Fruit fly (Drosophila melanogaster) whole organism, embryonic: ENCODE measurements around the gene CG31800.

Experiments used
- Abd-B ChIP-seq: fragments of 200-800 bp; sonication (Bioruptor generic); optimal IDR thresholded peaks from 2 replicates; lab custom pipeline; 2018; ENCODE audit warnings: missing biosample characterization, mild to moderate bottlenecking, missing genetic modification characterization, moderate library complexity
- Bgb ChIP-seq: fragments of 200-800 bp; sonication (Bioruptor generic); IDR thresholded peaks from 2 replicates; pipeline ENCODE4 v1.3.6; 2022; ENCODE audit warnings: missing biosample characterization, missing genetic modification characterization; ENCODE audit not compliant: partially characterized antibody
- BtbVII ChIP-seq: fragments of 200-800 bp; sonication (Bioruptor generic); optimal IDR thresholded peaks from 3 replicates; lab custom pipeline; 2017; ENCODE audit warnings: missing biosample characterization, mild to moderate bottlenecking, missing genetic modification characterization
- CG10147 ChIP-seq: fragments of 200-800 bp; sonication (Bioruptor generic); optimal IDR thresholded peaks from 2 replicates; lab custom pipeline; 2019; ENCODE audit warnings: missing biosample characterization, mild to moderate bottlenecking, missing genetic modification characterization, moderate library complexity
- CG10209 ChIP-seq: fragments of 200-800 bp; sonication (Bioruptor generic); optimal IDR thresholded peaks from 3 replicates; lab custom pipeline; 2017; ENCODE audit warnings: missing biosample characterization, mild to moderate bottlenecking, missing genetic modification characterization, missing genetic modification reagents
- CG11456 ChIP-seq: fragments of 200-800 bp; sonication (Bioruptor generic); IDR thresholded peaks from 3 replicates; pipeline ENCODE4 v1.3.6; 2022; ENCODE audit warnings: missing biosample characterization, missing genetic modification characterization
- CG11696 ChIP-seq: fragments of 200-800 bp; sonication (Bioruptor generic); IDR thresholded peaks from 2 replicates; pipeline ENCODE4 v1.3.6; 2022; ENCODE audit warnings: missing biosample characterization, missing genetic modification characterization
- CG12942 ChIP-seq: fragments of 200-800 bp; sonication (Bioruptor generic); optimal IDR thresholded peaks from 3 replicates; lab custom pipeline; 2016; ENCODE audit warnings: missing biosample characterization, missing genetic modification characterization
- CG13424 ChIP-seq: fragments of 200-800 bp; sonication (Bioruptor generic); optimal IDR thresholded peaks from 2 replicates; lab custom pipeline; 2019; ENCODE audit warnings: missing biosample characterization, mild to moderate bottlenecking, missing genetic modification characterization, moderate library complexity
- CG14667 ChIP-seq: fragments of 200-800 bp; sonication (Bioruptor generic); IDR thresholded peaks from 2 replicates; pipeline ENCODE4 v1.3.6; 2022; ENCODE audit warnings: missing biosample characterization, missing genetic modification characterization
- CG14965 ChIP-seq: fragments of 200-800 bp; sonication (Bioruptor generic); optimal IDR thresholded peaks from 2 replicates; lab custom pipeline; 2016; ENCODE audit warnings: missing biosample characterization, missing genetic modification characterization, borderline replicate concordance
- CG16815 ChIP-seq: fragments of 200-800 bp; sonication (Bioruptor generic); optimal IDR thresholded peaks from 3 replicates; lab custom pipeline; 2017; ENCODE audit warnings: missing biosample characterization, mild to moderate bottlenecking, missing genetic modification characterization
- CG17385 ChIP-seq: fragments of 200-800 bp; sonication (Bioruptor generic); optimal IDR thresholded peaks from 3 replicates; lab custom pipeline; 2018; ENCODE audit warnings: missing biosample characterization, mild to moderate bottlenecking, missing genetic modification characterization
- CG17568 ChIP-seq: fragments of 200-800 bp; sonication (Bioruptor generic); optimal IDR thresholded peaks from 2 replicates; lab custom pipeline; 2018; ENCODE audit warnings: missing biosample characterization, mild to moderate bottlenecking, missing genetic modification characterization, moderate library complexity
- CG17829 ChIP-seq: fragments of 200-800 bp; optimal IDR thresholded peaks from 2 replicates; lab custom pipeline; 2019; ENCODE audit warnings: missing biosample characterization, mild to moderate bottlenecking, missing genetic modification characterization, moderate library complexity
- CG33557 ChIP-seq: fragments of 200-800 bp; sonication (Bioruptor generic); optimal IDR thresholded peaks from 2 replicates; lab custom pipeline; 2019; ENCODE audit warnings: missing biosample characterization, mild to moderate bottlenecking, missing genetic modification characterization, moderate library complexity
- CG34422 ChIP-seq: fragments of 200-800 bp; sonication (Bioruptor generic); IDR thresholded peaks from 3 replicates; pipeline ENCODE4 v1.3.6; 2022; ENCODE audit warnings: missing biosample characterization, missing genetic modification characterization
- CG3995 ChIP-seq: fragments of 200-800 bp; sonication (Bioruptor generic); optimal IDR thresholded peaks from 3 replicates; lab custom pipeline; 2016; ENCODE audit warnings: missing biosample characterization, missing genetic modification characterization
- CG4707 ChIP-seq: fragments of 200-800 bp; sonication (Bioruptor generic); optimal IDR thresholded peaks from 2 replicates; lab custom pipeline; 2018; ENCODE audit warnings: missing biosample characterization, mild to moderate bottlenecking, missing genetic modification characterization, moderate library complexity
- CG4820 ChIP-seq: fragments of 200-800 bp; sonication (Bioruptor generic); optimal IDR thresholded peaks from 3 replicates; lab custom pipeline; 2016; ENCODE audit warnings: missing biosample characterization, missing genetic modification characterization
- CG4854 ChIP-seq: fragments of 200-800 bp; sonication (Bioruptor generic); optimal IDR thresholded peaks from 2 replicates; lab custom pipeline; 2016; ENCODE audit warnings: missing biosample characterization, missing genetic modification characterization, inconsistent platforms
- CG5180 ChIP-seq: fragments of 200-800 bp; sonication (Bioruptor generic); optimal IDR thresholded peaks from 3 replicates; lab custom pipeline; 2017; ENCODE audit warnings: missing biosample characterization, missing genetic modification characterization, mild to moderate bottlenecking, moderate library complexity, missing genetic modification reagents
- CG6791 ChIP-seq: fragments of 200-800 bp; sonication (Bioruptor generic); IDR thresholded peaks from 3 replicates; pipeline ENCODE4 v1.3.6; 2022; ENCODE audit warnings: missing biosample characterization, missing genetic modification characterization; ENCODE audit not compliant: partially characterized antibody
- CG7786 ChIP-seq: fragments of 200-800 bp; sonication (Bioruptor generic); optimal IDR thresholded peaks from 2 replicates; lab custom pipeline; 2016; ENCODE audit warnings: missing biosample characterization, missing genetic modification characterization
- CG7928 ChIP-seq: fragments of 200-800 bp; sonication (Bioruptor generic); optimal IDR thresholded peaks from 2 replicates; lab custom pipeline; 2017; ENCODE audit warnings: missing biosample characterization, mild to moderate bottlenecking, missing genetic modification characterization
- CG9437 ChIP-seq: fragments of 200-800 bp; sonication (Bioruptor generic); optimal IDR thresholded peaks from 2 replicates; lab custom pipeline; 2018; ENCODE audit warnings: missing biosample characterization, mild to moderate bottlenecking, missing genetic modification characterization
- CoRest ChIP-seq: fragments of 200-800 bp; sonication (Bioruptor generic); optimal IDR thresholded peaks from 3 replicates; lab custom pipeline; 2018; ENCODE audit warnings: missing biosample characterization, mild to moderate bottlenecking, missing genetic modification characterization, moderate library complexity
- Deaf1 ChIP-seq: fragments of 200-800 bp; optimal IDR thresholded peaks from 3 replicates; lab custom pipeline; 2019; ENCODE audit warnings: missing biosample characterization, mild to moderate bottlenecking, missing genetic modification characterization, moderate library complexity
- Dp ChIP-seq: fragments of 200-800 bp; sonication (Bioruptor generic); optimal IDR thresholded peaks from 2 replicates; lab custom pipeline; 2018; ENCODE audit warnings: missing biosample characterization, mild to moderate bottlenecking, missing genetic modification characterization, moderate library complexity
- HLH3B ChIP-seq: fragments of 200-800 bp; sonication (Bioruptor generic); IDR thresholded peaks from 2 replicates; pipeline ENCODE4 v1.3.6; 2022; ENCODE audit warnings: missing biosample characterization, missing genetic modification characterization
- Mes4 ChIP-seq: fragments of 200-800 bp; sonication (Bioruptor generic); optimal IDR thresholded peaks from 2 replicates; lab custom pipeline; 2016; ENCODE audit warnings: missing biosample characterization, missing genetic modification characterization
- Poxn ChIP-seq: fragments of 200-800 bp; sonication (Bioruptor generic); IDR thresholded peaks from 2 replicates; pipeline ENCODE4 v1.3.6; 2022; ENCODE audit warnings: missing biosample characterization, missing genetic modification characterization
- Six4 ChIP-seq: fragments of 200-800 bp; sonication (Bioruptor generic); optimal IDR thresholded peaks from 2 replicates; lab custom pipeline; 2016; ENCODE audit warnings: missing biosample characterization, missing genetic modification characterization
- Tbp ChIP-seq: fragments of >200 bp; optimal IDR thresholded peaks from 2 replicates; lab custom pipeline; 2018; ENCODE audit warnings: missing biosample characterization, missing genetic modification characterization
- cg ChIP-seq: fragments of 200-800 bp; sonication (Bioruptor generic); optimal IDR thresholded peaks from 3 replicates; lab custom pipeline; 2019; ENCODE audit warnings: missing biosample characterization, mild to moderate bottlenecking, missing genetic modification characterization, moderate library complexity
- chn ChIP-seq: fragments of 200-800 bp; sonication (Bioruptor generic); optimal IDR thresholded peaks from 2 replicates; lab custom pipeline; 2016; ENCODE audit warnings: missing biosample characterization, missing genetic modification characterization
- dimm ChIP-seq: fragments of 200-800 bp; sonication (Bioruptor generic); IDR thresholded peaks from 2 replicates; pipeline ENCODE4 v1.3.6; 2022; ENCODE audit warnings: missing biosample characterization, missing genetic modification characterization
- gcm2 ChIP-seq: fragments of 200-800 bp; sonication (Bioruptor generic); optimal IDR thresholded peaks from 2 replicates; lab custom pipeline; 2016; ENCODE audit warnings: missing biosample characterization, missing genetic modification characterization
- hbn ChIP-seq: fragments of 200-800 bp; sonication (Bioruptor generic); IDR thresholded peaks from 2 replicates; pipeline ENCODE4 v1.3.6; 2022; ENCODE audit warnings: missing biosample characterization, missing genetic modification characterization; ENCODE audit not compliant: partially characterized antibody
- hkb ChIP-seq, 2 experiments: fragments of 200-800 bp in 1 of 2; fragments of >200 bp in 1 of 2; sonication (Bioruptor generic) in 1 of 2; IDR thresholded peaks in 1 of 2; optimal IDR thresholded peaks in 1 of 2; 2 replicates each; pipeline versions ENCODE4 v1.3.6 to Lab custom; 2017 to 2022; ENCODE audit warnings: missing biosample characterization in 1 of 2, missing genetic modification characterization in 1 of 2
- ken ChIP-seq: fragments of 200-800 bp; sonication (Bioruptor generic); IDR thresholded peaks from 3 replicates; pipeline ENCODE4 v1.3.6; 2022; ENCODE audit warnings: missing biosample characterization, missing genetic modification characterization
- lab ChIP-seq: fragments of 200-800 bp; sonication (Bioruptor generic); optimal IDR thresholded peaks from 3 replicates; lab custom pipeline; 2017; ENCODE audit warnings: missing biosample characterization, missing genetic modification characterization, mild to moderate bottlenecking, moderate library complexity, missing genetic modification reagents
- lilli ChIP-seq: fragments of 200-800 bp; sonication (Bioruptor generic); optimal IDR thresholded peaks from 3 replicates; lab custom pipeline; 2016; ENCODE audit warnings: missing biosample characterization, missing genetic modification characterization
- phol ChIP-seq: fragments of 200-800 bp; sonication (Bioruptor generic); optimal IDR thresholded peaks from 3 replicates; lab custom pipeline; 2018; ENCODE audit warnings: missing biosample characterization, mild to moderate bottlenecking, missing genetic modification characterization, moderate library complexity
- prd ChIP-seq, 3 experiments: fragments of >200 bp in 2 of 3; fragments of 200-800 bp in 1 of 3; sonication (Bioruptor generic) in 1 of 3; optimal IDR thresholded peaks in 2 of 3; IDR thresholded peaks in 1 of 3; 2 replicates in 2 of 3; 3 replicates in 1 of 3; pipeline versions ENCODE4 v1.3.6 to Lab custom; 2017 to 2022; ENCODE audit warnings: missing biosample characterization in 1 of 3, missing genetic modification characterization in 1 of 3
- pros ChIP-seq: fragments of 200-800 bp; sonication (Bioruptor generic); optimal IDR thresholded peaks from 3 replicates; lab custom pipeline; 2019; ENCODE audit warnings: missing biosample characterization, mild to moderate bottlenecking, missing genetic modification characterization, moderate library complexity
- tio ChIP-seq: fragments of 200-800 bp; sonication (Bioruptor generic); optimal IDR thresholded peaks from 2 replicates; lab custom pipeline; 2017; ENCODE audit warnings: missing biosample characterization, missing genetic modification characterization, inconsistent platforms
- tll ChIP-seq, 2 experiments: fragments of 200-800 bp in 1 of 2; fragments of >200 bp in 1 of 2; sonication (Bioruptor generic) in 1 of 2; optimal IDR thresholded peaks; 2 replicates each; lab custom pipeline; 2017 to 2019; ENCODE audit warnings: missing biosample characterization in 2 of 2, missing genetic modification characterization in 2 of 2, mild to moderate bottlenecking in 1 of 2, moderate library complexity in 1 of 2
- tup ChIP-seq: fragments of 200-800 bp; sonication (Bioruptor generic); optimal IDR thresholded peaks from 2 replicates; lab custom pipeline; 2016; ENCODE audit warnings: missing biosample characterization, mild to moderate bottlenecking, missing genetic modification characterization, moderate library complexity

The CG31800 gene

DNA sequence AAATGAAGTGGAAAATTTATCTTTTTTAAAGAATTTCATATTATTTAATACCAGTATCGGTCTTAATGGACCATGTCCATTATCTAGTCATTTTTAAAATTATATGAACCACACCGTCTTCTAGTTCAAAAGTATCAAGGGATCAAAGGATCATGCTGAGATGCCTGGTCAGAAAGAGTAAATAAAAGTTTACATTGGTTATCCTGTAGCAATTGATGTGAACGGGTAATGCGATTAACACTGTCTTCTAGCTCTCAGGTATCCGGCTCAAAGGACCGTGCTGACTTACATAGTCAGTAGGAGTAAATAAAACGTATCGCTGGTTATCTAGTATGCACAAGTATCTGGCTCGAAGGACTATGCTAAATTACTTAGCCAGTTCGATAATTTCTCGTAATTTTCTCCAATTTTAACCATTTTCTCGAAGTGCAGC is 15.2 kb downstream of the CG31800 start (continued):
- TF ChIP-seq Six4 (GFP tag; lab: Kevin White, UChicago) (no peak), Dp (GFP tag; lab: Kevin White, UChicago) (no peak), hbn (no peak), tio (GFP tag; lab: Kevin White, UChicago) (peak; percentile 47), Tbp (GFP tag; lab: Kevin White, UChicago) (no peak), CG10209 (GFP tag; lab: Kevin White, UChicago) (peak; percentile 25), gcm2 (GFP tag; lab: Kevin White, UChicago) (no peak), CG33557 (no peak), CG12942 (GFP tag; lab: Kevin White, UChicago) (no peak), CG11456 (GFP tag; lab: Robert Waterston, UW) (no peak), Poxn (GFP tag; lab: Robert Waterston, UW) (no peak), CG11696 (GFP tag; lab: Robert Waterston, UW) (no peak), CG14667 (GFP tag; lab: Robert Waterston, UW) (no peak), prd (optimal IDR thresholded peaks at IDR 0.05; lab: Kevin White, UChicago) (no peak), prd (GFP tag; IDR thresholded peaks at IDR 0.05; lab: Robert Waterston, UW) (peak; percentile 5; the same call in 1 of the 3 replicates), CG3995 (GFP tag; lab: Kevin White, UChicago) (no peak), CG4854 (GFP tag; lab: Kevin White, UChicago) (no peak), cg (GFP tag; lab: Kevin White, UChicago) (no peak), Abd-B (no peak), chn (GFP tag; lab: Kevin White, UChicago) (no peak), CG10147 (GFP tag; lab: Kevin White, UChicago) (peak; percentile 41), CG13424 (tag; lab: Kevin White, UChicago) (peak; percentile 43), CG4820 (no peak), pros (GFP tag; lab: Kevin White, UChicago) (no peak), CG9437 (peak; percentile 47), lab (GFP tag; lab: Kevin White, UChicago) (peak; percentile 33), Bgb (no peak), CG5180 (GFP tag; lab: Kevin White, UChicago) (peak; percentile 10), Mes4 (GFP tag; lab: Kevin White, UChicago) (no peak), CG17568 (GFP tag; lab: Kevin White, UChicago) (no peak), tll (GFP tag; optimal IDR thresholded peaks at IDR 0.05; lab: Kevin White, UChicago) (no peak), BtbVII (GFP tag; lab: Kevin White, UChicago) (peak; percentile 18), CG7928 (no peak), CG17829 (tag; lab: Kevin White, UChicago) (peak; percentile 4), HLH3B (GFP tag; lab: Robert Waterston, UW) (no peak), CG14965 (no peak), CoRest (tag; lab: Kevin White, UChicago) (peak; percentile 61), Deaf1 (tag; lab: Kevin White, UChicago) (no peak), hkb (optimal IDR thresholded peaks at IDR 0.05; lab: Kevin White, UChicago) (no peak), hkb (GFP tag; IDR thresholded peaks at IDR 0.05; lab: Robert Waterston, UW) (no peak), CG7786 (GFP tag; lab: Kevin White, UChicago) (peak; percentile 6), phol (tag; lab: Kevin White, UChicago) (peak; percentile 31), lilli (GFP tag; lab: Kevin White, UChicago) (peak; percentile 44), CG4707 (GFP tag; lab: Kevin White, UChicago) (no peak), ken (GFP tag; lab: Robert Waterston, UW) (no peak), CG34422 (GFP tag; lab: Robert Waterston, UW) (no peak), CG6791 (no peak), CG16815 (GFP tag; lab: Kevin White, UChicago) (peak; percentile 7), tup (GFP tag; lab: Kevin White, UChicago) (no peak), CG17385 (GFP tag; lab: Kevin White, UChicago) (peak; percentile 31), dimm (GFP tag; lab: Robert Waterston, UW) (no peak)
